Worm (Caenorhabditis elegans): ENCODE data around the gene mpst-7.

ce11 chrV:12964076-12964475 lies 3.1 kb upstream of the mpst-7 start, which contains the start of gene srd-35:
- no peak for TF ChIP-seq tra-4 (tag; optimal IDR thresholded peaks at IDR 0.05)
- TF ChIP-seq flt-1 (GFP tag; IDR thresholded peaks at IDR 0.05), result no peak
- no peak for TF ChIP-seq ceh-13 (GFP tag; optimal IDR thresholded peaks at IDR 0.05)

All from whole organism, early embryonic.